Worm (Caenorhabditis elegans) whole organism, L3 larva: Measurements from ENCODE around the gene mpst-4.
"Not testable (repeated sequence)": the region's sequence is repeated elsewhere in the genome, so short reads cannot be mapped to it uniquely, and the experiment has no call there.

Experiments
- R02D3.7 ChIP-seq: fragments of 150-350 bp; optimal IDR thresholded peaks from 2 replicates; lab custom pipeline; 2014; ENCODE audit warnings: missing biosample characterization, missing genetic modification characterization
- ZK546.5 ChIP-seq: sonication (generic microtip); optimal IDR thresholded peaks from 2 replicates; lab custom pipeline; 2017; ENCODE audit warnings: missing biosample characterization, missing genetic modification characterization
- ama-1 ChIP-seq: fragments of 150-350 bp; optimal IDR thresholded peaks from 2 replicates; lab custom pipeline; 2018
- ceh-28 ChIP-seq: fragments of 150-350 bp; optimal IDR thresholded peaks from 2 replicates; lab custom pipeline; 2014; ENCODE audit warnings: missing biosample characterization, missing genetic modification reagents, missing genetic modification characterization
- ceh-9 ChIP-seq: sonication (generic microtip); optimal IDR thresholded peaks from 2 replicates; lab custom pipeline; 2018; ENCODE audit warnings: missing biosample characterization, missing genetic modification characterization
- daf-12 ChIP-seq: fragments of 150-350 bp; optimal IDR thresholded peaks from 2 replicates; lab custom pipeline; 2014; ENCODE audit warnings: missing biosample characterization, missing genetic modification reagents, missing genetic modification characterization
- egl-5 ChIP-seq: fragments of 150-350 bp; optimal IDR thresholded peaks from 2 replicates; lab custom pipeline; 2017; ENCODE audit warnings: missing biosample characterization, missing genetic modification reagents, missing genetic modification characterization, inconsistent platforms
- elt-1 ChIP-seq: fragments of 150-350 bp; optimal IDR thresholded peaks from 2 replicates; lab custom pipeline; 2014; ENCODE audit warnings: missing biosample characterization, missing genetic modification characterization
- elt-3 ChIP-seq, 3 experiments: fragments of 150-350 bp in 1 of 3; sonication (generic microtip) in 2 of 3; optimal IDR thresholded peaks; 2 replicates in 2 of 3; 4 replicates in 1 of 3; lab custom pipeline; 2014 to 2017; ENCODE audit warnings: missing biosample characterization in 3 of 3, missing genetic modification characterization in 3 of 3
- fkh-10 ChIP-seq: sonication (generic microtip); optimal IDR thresholded peaks from 2 replicates; lab custom pipeline; 2017; ENCODE audit warnings: missing biosample characterization, missing genetic modification reagents, missing genetic modification characterization
- fkh-2 ChIP-seq: fragments of 150-350 bp; optimal IDR thresholded peaks from 2 replicates; lab custom pipeline; 2014; ENCODE audit warnings: missing biosample characterization, missing genetic modification reagents, missing genetic modification characterization
- lin-39 ChIP-seq: fragments of 150-350 bp; optimal IDR thresholded peaks from 2 replicates; lab custom pipeline; 2018; ENCODE audit warnings: missing biosample characterization, missing genetic modification reagents, missing genetic modification characterization
- lsy-12 ChIP-seq: sonication (generic microtip); optimal IDR thresholded peaks from 2 replicates; lab custom pipeline; 2016; ENCODE audit warnings: mild to moderate bottlenecking, missing genetic modification characterization, missing compliant biosample characterization
- mdl-1 ChIP-seq: fragments of 150-350 bp; optimal IDR thresholded peaks from 2 replicates; lab custom pipeline; 2014; ENCODE audit warnings: missing biosample characterization, missing genetic modification characterization
- mml-1 ChIP-seq: fragments of 150-350 bp; sonication (generic microtip); optimal IDR thresholded peaks from 3 replicates; lab custom pipeline; 2014; ENCODE audit warnings: missing biosample characterization, missing genetic modification characterization
- nfya-1 ChIP-seq: sonication (generic microtip); optimal IDR thresholded peaks from 2 replicates; lab custom pipeline; 2017; ENCODE audit warnings: missing genetic modification characterization, mild to moderate bottlenecking, missing compliant biosample characterization, antibody characterized with exemption, moderate library complexity; ENCODE audit not compliant: insufficient read depth
- nhr-11 ChIP-seq: fragments of 150-350 bp; optimal IDR thresholded peaks from 2 replicates; lab custom pipeline; 2014; ENCODE audit warnings: missing biosample characterization, missing genetic modification characterization
- nhr-12 ChIP-seq: fragments of 150-350 bp; optimal IDR thresholded peaks from 2 replicates; lab custom pipeline; 2014; ENCODE audit warnings: missing biosample characterization, missing genetic modification characterization
- nhr-23 ChIP-seq: fragments of 150-350 bp; optimal IDR thresholded peaks from 2 replicates; lab custom pipeline; 2014; ENCODE audit warnings: missing biosample characterization, missing genetic modification reagents, missing genetic modification characterization
- nhr-237 ChIP-seq: fragments of 150-350 bp; optimal IDR thresholded peaks from 2 replicates; lab custom pipeline; 2014; ENCODE audit warnings: missing biosample characterization, missing genetic modification characterization
- nhr-25 ChIP-seq: sonication (generic microtip); optimal IDR thresholded peaks from 2 replicates; lab custom pipeline; 2017; ENCODE audit warnings: missing biosample characterization, missing genetic modification characterization
- nhr-43 ChIP-seq: sonication (generic microtip); optimal IDR thresholded peaks from 2 replicates; lab custom pipeline; 2016; ENCODE audit warnings: mild to moderate bottlenecking, missing genetic modification characterization, missing compliant biosample characterization; ENCODE audit not compliant: poor library complexity, severe bottlenecking
- nhr-67 ChIP-seq: fragments of 150-350 bp; optimal IDR thresholded peaks from 2 replicates; lab custom pipeline; 2014; ENCODE audit warnings: missing biosample characterization, missing genetic modification characterization
- nhr-77 ChIP-seq: fragments of 150-350 bp; optimal IDR thresholded peaks from 2 replicates; lab custom pipeline; 2014; ENCODE audit warnings: missing biosample characterization, missing genetic modification characterization
- sea-2 ChIP-seq: fragments of 150-350 bp; sonication (generic microtip); optimal IDR thresholded peaks from 4 replicates; lab custom pipeline; 2014; ENCODE audit warnings: missing biosample characterization, missing genetic modification reagents, missing genetic modification characterization
- snpc-4 ChIP-seq: fragments of 150-350 bp; optimal IDR thresholded peaks from 2 replicates; lab custom pipeline; 2014; ENCODE audit warnings: missing biosample characterization, missing genetic modification characterization
- tbx-2 ChIP-seq: sonication (generic microtip); optimal IDR thresholded peaks from 2 replicates; lab custom pipeline; 2016; ENCODE audit warnings: mild to moderate bottlenecking, missing genetic modification characterization, missing compliant biosample characterization
- unc-39 ChIP-seq: sonication (generic microtip); optimal IDR thresholded peaks from 4 replicates; lab custom pipeline; 2017; ENCODE audit warnings: missing biosample characterization, missing genetic modification characterization
- unc-62 ChIP-seq: fragments of 150-350 bp; sonication (generic microtip); optimal IDR thresholded peaks from 4 replicates; lab custom pipeline; 2014; ENCODE audit warnings: missing biosample characterization, missing genetic modification reagents, missing genetic modification characterization
- zag-1 ChIP-seq: fragments of 150-350 bp; optimal IDR thresholded peaks from 2 replicates; lab custom pipeline; 2014; ENCODE audit warnings: missing biosample characterization, missing genetic modification characterization
- ztf-11 ChIP-seq: fragments of 150-350 bp; optimal IDR thresholded peaks from 2 replicates; lab custom pipeline; 2014; ENCODE audit warnings: missing biosample characterization, missing genetic modification characterization
- ztf-4 ChIP-seq: fragments of 150-350 bp; optimal IDR thresholded peaks from 2 replicates; lab custom pipeline; 2014; ENCODE audit warnings: missing biosample characterization, missing genetic modification characterization

mpst-4 gene

DNA sequence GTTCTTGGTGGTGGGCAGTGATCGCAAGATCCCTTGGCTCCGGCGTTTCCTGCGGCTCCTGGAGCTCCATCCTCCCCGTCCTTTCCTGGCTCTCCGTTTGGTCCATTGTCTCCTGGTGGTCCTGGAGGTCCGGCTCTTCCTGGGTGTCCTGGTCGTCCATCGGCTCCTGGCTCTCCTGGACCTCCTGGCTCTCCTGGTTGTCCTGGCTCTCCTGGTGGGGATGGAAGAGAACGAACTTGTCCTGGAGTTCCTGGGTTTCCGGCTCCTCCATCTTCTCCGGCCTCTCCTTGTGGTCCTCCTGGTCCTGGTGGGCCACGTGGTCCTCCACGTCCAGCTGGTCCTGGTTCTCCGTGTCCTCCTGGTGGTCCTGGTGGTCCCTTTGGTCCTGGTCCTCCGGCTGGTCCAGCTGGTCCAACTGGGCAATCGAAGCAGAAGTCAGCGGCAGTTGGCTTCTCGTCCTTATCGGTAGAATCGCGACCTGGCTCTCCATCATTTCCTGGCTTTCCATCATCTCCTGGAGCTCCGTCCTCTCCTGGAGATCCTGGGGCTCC, 6.6 kb upstream of the mpst-4 start:
- TF ChIP-seq egl-5 (tag; lab: Kevin White, UChicago), result no peak
- no peak for TF ChIP-seq unc-62
- TF ChIP-seq daf-12 (tag; lab: Kevin White, UChicago), result no peak
- TF ChIP-seq nhr-237 (tag; lab: Kevin White, UChicago), result no peak
- TF ChIP-seq nhr-43 (tag; lab: Kevin White, UChicago), result no peak
- no peak for TF ChIP-seq ama-1 (lab: Kevin White, UChicago)
- TF ChIP-seq elt-3 (tag; optimal IDR thresholded peaks at IDR 0.05; lab: Kevin White, UChicago), result no peak

DNA sequence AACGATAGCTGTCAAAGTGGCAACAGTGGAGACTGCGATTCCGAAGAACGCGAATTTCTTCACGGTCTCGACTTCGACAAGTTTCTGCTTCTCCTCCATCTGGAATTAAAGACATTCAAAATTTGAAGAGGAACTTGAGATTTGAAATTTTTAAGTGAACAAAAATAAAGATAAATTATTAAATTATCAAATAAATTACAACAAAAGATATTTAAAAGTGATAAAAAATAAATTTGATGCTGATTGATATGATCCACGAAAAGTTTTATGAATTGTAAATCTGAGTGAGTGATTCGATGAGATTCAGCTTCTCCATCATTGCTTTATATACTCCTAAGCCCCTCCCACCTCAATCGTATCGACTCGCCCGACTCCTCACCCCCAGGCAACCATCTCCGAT, 4.2 kb upstream of the mpst-4 start, which contains the start of gene col-17:
Gene col-17, minus strand, starts transcription at position 101 of the 400 bp plus-strand sequence.
- TF ChIP-seq unc-62 (no peak), ztf-4 (tag; lab: Kevin White, UChicago) (no peak), nhr-67 (tag; lab: Kevin White, UChicago) (no peak), lin-39 (no peak), nhr-43 (tag; lab: Kevin White, UChicago) (no peak), elt-3 (tag; optimal IDR thresholded peaks at IDR 0.05; lab: Kevin White, UChicago) (no peak), ama-1 (lab: Kevin White, UChicago) (no peak), snpc-4 (tag; lab: Kevin White, UChicago) (no peak), elt-1 (tag; lab: Kevin White, UChicago) (no peak), ZK546.5 (tag; lab: Kevin White, UChicago) (no peak), ztf-11 (tag; lab: Kevin White, UChicago) (no peak), ceh-9 (tag; lab: Kevin White, UChicago) (no peak), sea-2 (GFP tag; lab: Kevin White, UChicago) (no peak), nhr-77 (tag; lab: Kevin White, UChicago) (no peak), mml-1 (tag; lab: Kevin White, UChicago) (no peak), zag-1 (tag; lab: Kevin White, UChicago) (no peak)

- peak; percentile 28 for TF ChIP-seq R02D3.7 (tag; lab: Kevin White, UChicago)
- TF ChIP-seq elt-3 (tag; optimal IDR thresholded peaks at IDR 0.05; lab: Kevin White, UChicago), result peak in 1 of 3 experiments; percentile 73
- no peak for TF ChIP-seq fkh-2 (tag; lab: Kevin White, UChicago)
- no peak for TF ChIP-seq lsy-12 (tag; lab: Kevin White, UChicago)
- TF ChIP-seq ZK546.5 (tag; lab: Kevin White, UChicago), result no peak
- no peak for TF ChIP-seq sea-2 (GFP tag; lab: Kevin White, UChicago)
- TF ChIP-seq nfya-1, result peak; percentile 25
- peak; percentile 16 for TF ChIP-seq nhr-77 (tag; lab: Kevin White, UChicago)
- TF ChIP-seq nhr-11, result no peak
- TF ChIP-seq nhr-237 (tag; lab: Kevin White, UChicago), result no peak
- TF ChIP-seq nhr-23 (tag; lab: Kevin White, UChicago), result peak; percentile 64
- no peak for TF ChIP-seq unc-39 (tag; lab: Kevin White, UChicago)
- TF ChIP-seq ztf-4 (tag; lab: Kevin White, UChicago), result no peak
- TF ChIP-seq unc-62, result peak; percentile 50
- TF ChIP-seq tbx-2 (tag; lab: Kevin White, UChicago), result no peak
- TF ChIP-seq nhr-43 (tag; lab: Kevin White, UChicago), result peak; percentile 74
- TF ChIP-seq fkh-10 (GFP tag; lab: Kevin White, UChicago), result no peak
- TF ChIP-seq ama-1 (lab: Kevin White, UChicago), result peak; percentile 91
- no peak for TF ChIP-seq snpc-4 (tag; lab: Kevin White, UChicago)
- TF ChIP-seq nhr-25 (tag; lab: Kevin White, UChicago), result peak; percentile 78
- TF ChIP-seq mml-1 (tag; lab: Kevin White, UChicago), result no peak
- no peak for TF ChIP-seq nhr-12 (tag; lab: Kevin White, UChicago)
- no peak for TF ChIP-seq elt-1 (tag; lab: Kevin White, UChicago)
- TF ChIP-seq ceh-28 (tag; lab: Kevin White, UChicago), result no peak
Observed at ce11 chrII:4866045-4866444, 2.8 kb upstream of the mpst-4 start.

- not testable (repeated sequence) for TF ChIP-seq mdl-1, ceh-9, tbx-2 (tag; lab: Kevin White, UChicago)
Observed at ce11 chrII:4860260-4860659, 3.0 kb downstream of the mpst-4 start, which contains the start of the genes nspd-5 and F11G11.4. nspd-5 (minus strand) TSS chrII:4860360. F11G11.4 (plus strand) TSS chrII:4860594.
